Fruit fly (Drosophila melanogaster): ENCODE results near the gene mtgo.

mtgo gene

DNA sequence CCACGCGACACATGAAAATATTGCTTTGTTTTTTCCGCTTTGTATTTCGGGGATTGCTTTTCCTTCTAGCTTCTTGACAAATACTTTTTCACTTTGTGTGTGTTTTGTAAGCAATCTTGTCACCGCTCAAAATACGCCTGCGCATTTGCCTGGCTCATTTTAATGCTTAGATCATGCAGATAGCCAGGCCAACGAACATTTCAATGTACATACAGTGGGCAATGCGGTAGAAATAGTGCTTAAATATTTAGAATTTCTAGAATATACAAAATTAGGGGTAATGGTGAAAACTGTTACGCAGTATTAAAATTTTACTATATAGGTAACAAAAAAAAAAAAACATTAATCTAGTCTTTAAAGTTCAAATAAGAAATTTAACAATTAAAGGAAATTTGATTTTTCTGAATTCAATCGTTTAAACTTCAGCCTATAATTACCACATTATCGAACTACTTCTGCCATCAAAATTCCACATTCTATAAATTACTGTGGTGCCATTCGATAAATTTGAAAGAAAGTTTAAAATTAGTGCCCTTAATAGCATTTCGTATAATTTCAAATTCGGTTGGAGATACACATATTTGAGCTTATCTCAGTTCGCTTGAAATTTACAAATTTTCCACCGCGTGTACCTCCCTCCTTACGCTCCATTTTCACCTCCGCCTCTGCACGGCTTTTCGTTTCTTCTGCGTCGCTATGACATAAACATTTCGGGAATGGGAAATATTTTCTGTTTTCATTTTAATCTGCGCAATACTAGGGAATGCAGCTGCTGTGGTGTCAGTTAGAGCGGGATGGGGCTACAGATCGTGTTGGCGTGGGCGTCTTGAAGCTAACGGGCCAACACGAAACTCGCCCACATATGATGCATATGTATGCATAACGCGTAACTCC is 162.3 kb downstream of the mtgo start:
- TF ChIP-seq net (GFP tag; optimal IDR thresholded peaks at IDR 0.05) (no peak), CG3919 (GFP tag; optimal IDR thresholded peaks at IDR 0.05) (no peak), CG11294 (GFP tag; IDR thresholded peaks at IDR 0.05) (no peak), vri (GFP tag; optimal IDR thresholded peaks at IDR 0.05) (no peak), achi (GFP tag; optimal IDR thresholded peaks at IDR 0.05) (no peak), eg (GFP tag; IDR thresholded peaks at IDR 0.05) (no peak), Hr4 (GFP tag; optimal IDR thresholded peaks at IDR 0.05) (peak; percentile 47), topi (GFP tag; optimal IDR thresholded peaks at IDR 0.05) (no peak), Hr39 (GFP tag; optimal IDR thresholded peaks at IDR 0.05) (no peak), Sox102F (GFP tag; optimal IDR thresholded peaks at IDR 0.05) (no peak), CG10631 (GFP tag; optimal IDR thresholded peaks at IDR 0.05) (no peak), CG8319 (GFP tag; optimal IDR thresholded peaks at IDR 0.05) (no peak), ss (GFP tag; optimal IDR thresholded peaks at IDR 0.05) (no peak), CG6163 (GFP tag; IDR thresholded peaks at IDR 0.05) (0 out of 3 replicates have a peak, but pooled peaks have one; percentile 36), fkh (GFP tag; optimal IDR thresholded peaks at IDR 0.05) (no peak), CG15336 (GFP tag; IDR thresholded peaks at IDR 0.05) (no peak), pdm3 (GFP tag; optimal IDR thresholded peaks at IDR 0.05) (no peak), CG10669 (GFP tag; optimal IDR thresholded peaks at IDR 0.05) (no peak), fd85E (GFP tag; optimal IDR thresholded peaks at IDR 0.05) (no peak), CG32006 (GFP tag; optimal IDR thresholded peaks at IDR 0.05) (peak; percentile 9), CG6854 (GFP tag; optimal IDR thresholded peaks at IDR 0.05) (no peak), CG6276 (GFP tag; optimal IDR thresholded peaks at IDR 0.05) (no peak), Eip93F (GFP tag; optimal IDR thresholded peaks at IDR 0.05) (no peak), Met (GFP tag; optimal IDR thresholded peaks at IDR 0.05) (no peak), cyc (GFP tag; optimal IDR thresholded peaks at IDR 0.05) (no peak), CG31627 (GFP tag; optimal IDR thresholded peaks at IDR 0.05) (no peak), acj6 (GFP tag; optimal IDR thresholded peaks at IDR 0.05) (no peak), spab (GFP tag; optimal IDR thresholded peaks at IDR 0.05) (no peak), CG16779 (tag; optimal IDR thresholded peaks at IDR 0.05) (no peak), svp (GFP tag) (no peak), Eip78C (GFP tag) (peak; percentile 56), dac (GFP tag; optimal IDR thresholded peaks at IDR 0.05) (no peak), CG9139 (GFP tag; optimal IDR thresholded peaks at IDR 0.05) (no peak), fd59A (GFP tag; optimal IDR thresholded peaks at IDR 0.05) (no peak), Sox15 (GFP tag; optimal IDR thresholded peaks at IDR 0.05) (no peak), esn (GFP tag; optimal IDR thresholded peaks at IDR 0.05) (no peak)

DNA sequence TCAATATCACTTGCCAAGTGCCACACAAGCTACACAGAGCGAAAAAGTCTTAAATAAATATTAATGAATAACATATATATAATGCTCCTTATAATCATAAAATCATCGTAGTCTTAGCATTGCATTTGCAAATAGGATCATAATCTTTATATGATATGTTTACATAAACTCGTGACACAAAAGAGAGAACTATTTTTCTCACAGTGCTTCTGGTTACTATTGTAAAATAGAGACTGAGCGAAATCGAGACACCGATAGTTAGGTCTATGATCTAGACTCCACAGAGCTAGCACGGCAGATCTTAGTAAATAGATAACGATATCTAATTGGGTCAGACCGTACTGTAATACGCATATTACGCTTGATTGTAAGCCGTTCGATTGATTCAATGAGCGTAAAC is 164.9 kb downstream of the mtgo start:
- TF ChIP-seq net (GFP tag; optimal IDR thresholded peaks at IDR 0.05) (peak; percentile 70), eg (GFP tag; IDR thresholded peaks at IDR 0.05) (peak; percentile 70), CG10631 (GFP tag; optimal IDR thresholded peaks at IDR 0.05) (peak; percentile 48), fkh (GFP tag; optimal IDR thresholded peaks at IDR 0.05) (no peak), Smox (GFP tag; optimal IDR thresholded peaks at IDR 0.05) (no peak), Lpt (GFP tag; optimal IDR thresholded peaks at IDR 0.05) (peak; percentile 59), CG6792 (GFP tag; optimal IDR thresholded peaks at IDR 0.05) (no peak), topi (GFP tag; optimal IDR thresholded peaks at IDR 0.05) (no peak), CG4318 (GFP tag; optimal IDR thresholded peaks at IDR 0.05) (peak; percentile 78), CG32006 (GFP tag; optimal IDR thresholded peaks at IDR 0.05) (peak; percentile 84), fd59A (GFP tag; optimal IDR thresholded peaks at IDR 0.05) (no peak), salr (GFP tag; optimal IDR thresholded peaks at IDR 0.05) (peak in 1 of 2 experiments; percentile 51), dsx (GFP tag; optimal IDR thresholded peaks at IDR 0.05; ENCODE audit: poor library complexity, severe bottlenecking) (no peak), CG8119 (GFP tag; IDR thresholded peaks at IDR 0.05) (peak; percentile 91), dac (GFP tag; optimal IDR thresholded peaks at IDR 0.05) (peak; percentile 42), OdsH (GFP tag; optimal IDR thresholded peaks at IDR 0.05) (peak; percentile 45), CG6854 (GFP tag; optimal IDR thresholded peaks at IDR 0.05) (no peak), Ets96B (tag; optimal IDR thresholded peaks at IDR 0.05) (peak; percentile 20), CG11294 (GFP tag; IDR thresholded peaks at IDR 0.05) (no peak), Hr39 (GFP tag; optimal IDR thresholded peaks at IDR 0.05) (no peak), CG15336 (GFP tag; IDR thresholded peaks at IDR 0.05) (peak; percentile 92), Hr4 (GFP tag; optimal IDR thresholded peaks at IDR 0.05) (peak; percentile 79), CG6163 (GFP tag; IDR thresholded peaks at IDR 0.05) (peak; percentile 82), CG11762 (GFP tag; optimal IDR thresholded peaks at IDR 0.05; ENCODE audit: insufficient read depth) (no peak), CG8319 (GFP tag; optimal IDR thresholded peaks at IDR 0.05) (no peak), vri (GFP tag; optimal IDR thresholded peaks at IDR 0.05) (no peak), acj6 (GFP tag; optimal IDR thresholded peaks at IDR 0.05) (peak; percentile 16), spab (GFP tag; optimal IDR thresholded peaks at IDR 0.05) (no peak), achi (GFP tag; optimal IDR thresholded peaks at IDR 0.05) (peak; percentile 63), Eip78C (GFP tag) (peak; percentile 81), pdm3 (GFP tag; optimal IDR thresholded peaks at IDR 0.05) (peak; percentile 27), CG3919 (GFP tag; optimal IDR thresholded peaks at IDR 0.05) (peak; percentile 36)

All from whole organism, prepupa.